Worm (Caenorhabditis elegans) whole organism, L4/young adult: ENCODE results near the gene mrps-18A.
A peak's percentile ranks its signal among the peaks of the same experiment; 100 is the strongest.

Source experiments
- W03F9.2 ChIP-seq: fragments of 150-350 bp; optimal IDR thresholded peaks from 2 replicates; lab custom pipeline; 2014; ENCODE audit warnings: missing biosample characterization, missing genetic modification characterization
- dao-5 ChIP-seq: sonication (generic microtip); optimal IDR thresholded peaks from 2 replicates; lab custom pipeline; 2016; ENCODE audit warnings: missing genotype, missing genetic modification characterization, moderate library complexity, missing compliant biosample characterization
- him-1 ChIP-seq: sonication (generic microtip); optimal IDR thresholded peaks from 2 replicates; lab custom pipeline; 2016; ENCODE audit warnings: missing genotype, missing genetic modification reagents, missing genetic modification characterization, missing compliant biosample characterization

mrps-18A gene

DNA sequence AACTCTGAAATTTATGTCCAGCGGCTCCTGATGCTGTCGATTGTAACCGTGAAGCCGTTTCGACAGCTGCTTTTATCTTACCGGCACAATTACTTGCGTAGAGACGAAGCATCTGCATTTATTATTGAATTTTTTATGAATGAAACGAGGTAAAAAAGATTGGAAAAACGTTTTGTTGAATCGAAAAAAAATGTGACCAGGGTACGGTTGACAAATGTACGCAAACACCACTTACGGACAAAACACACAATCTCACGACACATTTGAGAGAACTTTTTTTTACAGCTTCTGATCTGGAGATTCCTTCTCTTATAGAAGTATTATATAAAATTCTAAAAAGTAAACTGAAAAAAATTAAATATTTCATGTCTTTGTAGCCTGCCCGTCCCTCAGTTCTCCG, at the start of gene mrps-18A, which contains the start of gene ZC262.2:
mrps-18A (minus strand) TSS at position 141 of the 400 bp plus-strand sequence.
ZC262.2 (plus strand) TSS at position 284 of the 400 bp plus-strand sequence.
- TF ChIP-seq dao-5 (tag; lab: Kevin White, UChicago), result no peak
- peak; percentile 19 for TF ChIP-seq W03F9.2 (tag; lab: Kevin White, UChicago)
- no peak for TF ChIP-seq him-1

DNA sequence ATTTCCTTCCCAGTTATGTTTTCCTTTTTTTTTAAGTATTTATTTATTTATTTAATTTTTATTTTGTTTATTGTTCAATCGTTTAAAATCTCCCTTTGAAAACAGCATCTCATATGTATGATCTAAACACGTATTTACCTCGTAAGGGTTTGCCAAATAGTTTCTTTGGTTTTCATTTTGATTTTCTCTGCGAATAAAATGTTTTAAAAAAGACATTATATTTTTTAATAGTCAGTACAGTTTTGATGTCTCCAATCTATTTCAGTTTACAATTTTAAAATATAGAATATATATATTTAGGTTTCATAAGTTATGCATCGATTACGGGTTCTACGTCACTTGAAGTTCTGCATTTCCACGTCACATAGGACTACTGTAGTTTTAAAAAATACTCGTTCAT, 48.9 kb upstream of the mrps-18A start, which contains the start of gene R05D3.12:
R05D3.12 (plus strand) TSS at position 301 of the 400 bp plus-strand sequence.
- TF ChIP-seq dao-5 (tag; lab: Kevin White, UChicago), result no peak
- TF ChIP-seq W03F9.2 (tag; lab: Kevin White, UChicago), result no peak
- TF ChIP-seq him-1, result no peak

DNA sequence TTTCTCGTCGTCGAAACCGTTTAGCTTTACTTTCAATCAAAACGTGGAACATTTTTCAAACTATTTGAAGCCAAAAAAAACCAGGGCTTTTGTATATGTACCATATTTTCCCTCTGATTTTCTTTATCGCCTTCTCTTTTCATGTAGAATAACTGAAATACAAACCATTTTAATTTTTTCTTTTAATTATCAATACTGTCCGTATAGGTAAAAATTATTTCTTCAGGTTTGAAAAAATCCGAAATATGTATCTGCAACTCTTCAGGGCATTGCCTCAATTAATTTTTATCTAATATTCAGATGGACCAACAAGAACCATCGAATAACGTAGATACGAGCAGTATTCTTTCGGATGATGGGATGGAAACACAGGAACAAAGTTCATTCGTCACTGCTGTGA, 43.3 kb upstream of the mrps-18A start, which contains the start of gene met-2:
met-2 (plus strand) TSS at position 301 of the 400 bp plus-strand sequence.
- TF ChIP-seq him-1 (no peak), W03F9.2 (tag; lab: Kevin White, UChicago) (no peak), dao-5 (tag; lab: Kevin White, UChicago) (no peak)

DNA sequence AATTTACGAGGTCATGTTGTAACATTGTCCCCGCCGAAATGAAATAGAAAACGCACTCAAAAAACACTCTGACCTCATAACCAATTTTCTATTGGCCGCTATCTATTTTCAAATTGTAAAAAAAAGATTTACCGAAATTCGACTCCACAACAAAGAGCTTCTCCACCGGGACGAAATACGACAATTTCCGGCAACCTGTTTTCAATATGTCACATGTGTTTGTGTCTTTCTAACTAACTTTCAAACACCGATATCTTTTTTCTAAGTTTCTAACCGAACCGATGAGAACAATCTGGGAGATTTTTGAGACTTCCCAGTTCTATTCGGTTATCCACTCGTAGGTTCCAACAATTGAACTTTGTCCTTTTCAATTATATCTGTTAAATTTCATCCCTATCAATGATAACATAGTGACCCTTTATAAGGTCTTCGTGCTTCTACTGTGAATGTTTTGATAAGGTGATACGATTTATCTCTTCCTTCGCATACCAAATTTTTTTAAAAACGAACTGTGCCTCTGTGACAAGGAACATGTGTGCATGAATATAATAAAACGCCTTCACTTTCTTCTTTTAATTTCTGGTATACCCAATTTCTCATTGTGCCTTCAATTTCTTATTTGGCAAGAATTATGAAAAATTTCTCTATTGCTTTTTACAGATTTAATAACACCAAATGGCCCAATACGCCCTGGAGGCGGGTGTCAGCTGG, 40.0 kb upstream of the mrps-18A start, which contains the start of gene lmbr-1:
lmbr-1 (plus strand) TSS at position 661 of the 711 bp plus-strand sequence.
- TF ChIP-seq W03F9.2 (tag; lab: Kevin White, UChicago), result no peak
- no peak for TF ChIP-seq dao-5 (tag; lab: Kevin White, UChicago)
- no peak for TF ChIP-seq him-1

DNA sequence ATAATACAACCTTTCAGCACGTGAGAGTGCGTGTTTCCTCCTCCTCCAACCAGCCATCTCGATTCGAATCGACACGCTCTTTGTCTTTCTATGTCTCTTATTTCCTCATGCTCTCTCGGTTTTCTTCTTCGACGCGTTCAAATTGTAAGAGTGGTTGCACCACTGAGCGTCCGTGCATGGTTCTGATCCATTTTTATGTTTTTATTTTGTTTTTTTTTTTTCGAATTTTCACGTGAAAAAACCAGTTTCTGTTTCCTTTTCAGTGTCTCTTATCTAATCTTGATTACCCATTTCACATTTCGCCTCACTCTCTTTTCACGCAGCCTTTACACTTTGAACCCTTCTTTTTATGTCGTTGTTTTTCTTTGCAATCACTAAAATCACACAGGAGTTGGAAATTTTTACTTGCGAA, 39.1 kb upstream of the mrps-18A start:
- TF ChIP-seq dao-5 (tag; lab: Kevin White, UChicago), result no peak
- peak; percentile 26 for TF ChIP-seq W03F9.2 (tag; lab: Kevin White, UChicago)
- no peak for TF ChIP-seq him-1

DNA sequence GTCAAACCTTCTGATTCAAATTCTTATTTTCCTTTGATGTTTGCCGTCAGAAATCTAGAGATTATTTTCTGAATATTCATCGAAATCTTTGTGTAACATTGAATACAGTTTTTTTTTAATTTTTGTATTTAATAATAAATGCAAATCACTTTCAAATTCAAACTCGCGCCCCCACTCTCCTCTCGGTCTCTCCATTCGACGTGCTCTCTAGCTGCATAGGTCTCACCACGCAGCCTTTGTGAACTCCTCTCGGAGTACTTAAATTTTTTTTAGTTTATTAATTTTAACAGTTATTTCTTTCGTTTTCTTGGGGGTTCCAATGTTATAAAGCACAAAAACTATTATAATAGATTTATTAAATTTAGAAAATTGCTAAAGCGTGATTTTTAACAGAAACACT, 38.5 kb upstream of the mrps-18A start:
- no peak for TF ChIP-seq dao-5 (tag; lab: Kevin White, UChicago)
- no peak for TF ChIP-seq W03F9.2 (tag; lab: Kevin White, UChicago)
- TF ChIP-seq him-1, result no peak

DNA sequence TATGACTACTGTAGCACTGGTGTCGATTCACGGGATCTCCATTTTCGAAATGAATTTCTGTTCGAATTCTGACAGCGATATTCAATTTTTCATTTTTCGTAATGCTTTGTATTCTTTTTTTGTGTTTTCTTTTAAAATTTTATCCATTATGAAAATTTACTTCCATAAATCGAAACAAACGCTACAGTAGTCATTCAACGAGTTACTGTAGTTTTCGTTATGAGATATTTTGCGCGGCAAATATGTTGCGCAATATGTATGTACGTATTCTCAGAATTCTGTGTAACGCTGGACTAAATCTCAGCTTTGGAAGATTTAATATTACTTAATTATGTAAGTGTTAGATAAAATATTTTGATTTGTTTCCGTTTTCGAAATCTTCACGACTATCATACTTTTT, 37.5 kb upstream of the mrps-18A start:
- TF ChIP-seq W03F9.2 (tag; lab: Kevin White, UChicago) (no peak), dao-5 (tag; lab: Kevin White, UChicago) (no peak), him-1 (no peak)

DNA sequence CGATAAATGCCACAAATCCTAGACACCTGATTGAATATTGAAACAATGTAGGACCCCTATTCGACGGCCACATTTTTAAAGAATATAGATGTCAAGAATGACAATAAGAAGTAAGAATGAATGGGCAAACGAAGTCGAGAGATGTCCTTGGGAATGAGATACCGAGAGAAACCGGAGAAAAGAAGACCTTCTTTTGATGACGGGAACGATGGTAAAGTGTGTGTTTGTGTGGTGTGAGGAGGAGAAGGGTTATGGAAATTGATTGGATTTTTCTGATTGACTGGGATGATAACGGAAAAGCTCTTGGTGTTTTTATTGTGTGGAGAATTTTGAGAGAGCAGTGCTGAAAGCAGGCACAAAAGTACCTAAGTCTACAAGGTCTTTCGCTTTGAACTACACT, 36.9 kb upstream of the mrps-18A start, which contains the start of gene R05D3.9:
R05D3.9 (minus strand) TSS at position 101 of the 400 bp plus-strand sequence.
- TF ChIP-seq W03F9.2 (tag; lab: Kevin White, UChicago), result no peak
- TF ChIP-seq dao-5 (tag; lab: Kevin White, UChicago), result no peak
- TF ChIP-seq him-1, result no peak

DNA sequence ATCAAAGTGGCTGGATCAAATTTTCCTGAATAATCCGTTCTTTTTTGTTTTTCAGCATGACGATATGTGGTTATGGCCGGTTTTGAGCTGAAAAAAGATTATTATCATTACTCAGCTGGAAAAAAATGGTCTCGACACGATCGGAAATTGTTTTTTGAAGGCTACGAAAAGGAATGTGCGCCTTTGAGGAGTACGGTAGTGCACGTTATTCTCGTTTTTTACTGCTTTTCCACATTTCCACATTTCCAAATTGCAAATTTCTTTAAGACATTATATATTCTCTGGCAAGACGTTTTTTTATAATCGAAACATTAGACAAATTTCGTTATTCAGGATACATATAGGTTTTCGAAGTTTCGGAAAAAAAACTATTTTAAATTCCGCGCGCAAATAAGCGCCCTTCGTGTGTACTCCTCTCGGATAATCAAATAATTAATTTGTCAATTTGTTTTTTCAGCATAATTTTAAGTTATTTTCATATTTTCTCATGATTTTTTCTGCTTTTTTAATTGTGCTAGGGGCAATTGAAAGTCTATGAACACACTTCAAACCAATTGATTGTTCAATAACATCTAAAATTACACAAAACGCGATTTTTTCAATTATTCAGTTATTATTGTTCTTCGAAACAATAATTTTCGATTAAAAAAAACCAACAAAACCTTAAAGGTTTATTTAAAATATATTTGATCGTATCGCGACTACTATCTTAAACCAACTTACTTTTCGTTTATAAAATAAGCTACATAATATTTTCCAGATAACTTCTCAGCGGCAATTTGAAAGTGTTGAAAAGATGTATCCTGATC, 31.7 kb upstream of the mrps-18A start, which contains the start of gene R05D3.3:
R05D3.3 (plus strand) TSS at position 759 of the 809 bp plus-strand sequence.
- no peak for TF ChIP-seq dao-5 (tag; lab: Kevin White, UChicago)
- no peak for TF ChIP-seq him-1
- TF ChIP-seq W03F9.2 (tag; lab: Kevin White, UChicago), result no peak

DNA sequence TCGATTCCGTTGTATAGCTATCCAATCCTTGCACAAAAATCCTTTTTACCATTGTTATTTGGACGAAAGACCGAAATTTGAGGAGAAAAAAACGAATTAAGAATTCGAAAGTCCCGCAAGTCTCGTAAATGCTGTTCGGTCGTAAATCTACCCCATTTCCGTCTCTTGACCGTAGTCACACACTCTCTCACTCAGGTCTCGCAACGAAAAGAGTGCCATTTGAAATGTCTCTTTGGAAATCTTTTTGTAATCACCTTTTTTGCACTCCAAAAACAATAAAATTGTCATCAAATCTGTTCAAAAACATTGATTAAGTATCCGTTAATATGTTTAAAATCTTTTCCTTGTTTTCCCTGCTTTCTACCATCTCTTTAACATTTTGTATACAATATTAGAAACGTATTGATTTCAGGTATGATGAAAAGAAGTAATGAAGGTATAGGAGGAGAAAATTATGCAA, 26.5 kb upstream of the mrps-18A start, which contains the start of the genes R05D3.8 and rfp-1:
R05D3.8 (minus strand) TSS at position 115 of the 460 bp plus-strand sequence.
rfp-1 (plus strand) TSS at position 410 of the 460 bp plus-strand sequence.
- TF ChIP-seq W03F9.2 (tag; lab: Kevin White, UChicago) (peak; percentile 65), him-1 (no peak)

DNA sequence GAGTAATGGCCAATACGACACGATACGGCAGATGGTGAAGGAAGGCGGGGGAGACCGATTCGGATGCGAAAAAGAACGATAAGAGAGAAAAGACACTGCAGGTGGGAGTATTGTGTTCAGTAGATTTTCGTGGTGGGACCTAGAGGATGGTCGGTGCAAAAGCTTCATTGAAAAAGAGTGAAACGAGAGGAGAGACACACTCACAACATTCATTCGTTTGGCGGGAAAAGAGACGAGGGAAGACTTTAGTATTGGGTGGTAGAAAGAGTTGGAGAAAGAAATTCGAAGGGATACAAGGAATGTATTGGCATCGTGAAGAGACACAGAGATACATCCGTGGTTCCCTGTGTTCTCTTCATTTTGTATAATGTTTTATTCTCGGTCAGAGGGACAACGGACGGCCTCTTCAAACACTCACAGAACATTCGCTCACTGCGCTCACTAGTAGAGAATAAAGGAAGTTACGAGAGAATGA, 24.7 kb upstream of the mrps-18A start:
- TF ChIP-seq him-1, result no peak
- TF ChIP-seq W03F9.2 (tag; lab: Kevin White, UChicago), result peak; percentile 46
- TF ChIP-seq dao-5 (tag; lab: Kevin White, UChicago), result no peak

DNA sequence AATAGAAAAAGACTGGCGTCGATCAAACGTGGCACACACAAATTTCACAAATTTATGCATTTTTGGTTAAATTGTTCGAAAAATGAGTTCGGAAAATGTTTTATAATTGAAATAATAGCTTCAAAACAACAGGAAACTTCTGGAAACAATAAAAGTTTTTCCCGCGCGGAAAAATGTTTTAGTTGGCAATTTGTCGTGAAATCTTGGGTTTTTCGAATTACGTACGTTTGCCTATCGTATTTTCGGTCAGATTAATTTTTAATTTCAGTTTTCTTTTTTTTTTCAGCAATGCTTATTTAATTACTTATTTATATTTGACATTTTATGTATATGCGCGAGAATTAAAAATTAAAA, 23.7 kb upstream of the mrps-18A start:
- TF ChIP-seq dao-5 (tag; lab: Kevin White, UChicago) (no peak), him-1 (no peak), W03F9.2 (tag; lab: Kevin White, UChicago) (no peak)
